Worm (Caenorhabditis elegans) whole organism, L3 larva: ENCODE measurements around the gene bmk-1.

Source experiments
- R02D3.7 ChIP-seq: fragments of 150-350 bp; optimal IDR thresholded peaks from 2 replicates; lab custom pipeline; 2014; ENCODE audit warnings: missing biosample characterization, missing genetic modification characterization
- ZK546.5 ChIP-seq: sonication (generic microtip); optimal IDR thresholded peaks from 2 replicates; lab custom pipeline; 2017; ENCODE audit warnings: missing biosample characterization, missing genetic modification characterization
- ama-1 ChIP-seq: fragments of 150-350 bp; optimal IDR thresholded peaks from 2 replicates; lab custom pipeline; 2018
- ceh-82 ChIP-seq: fragments of 150-350 bp; optimal IDR thresholded peaks from 2 replicates; lab custom pipeline; 2014; ENCODE audit warnings: missing biosample characterization, missing genetic modification characterization
- egl-27 ChIP-seq: sonication (generic microtip); optimal IDR thresholded peaks from 4 replicates; lab custom pipeline; 2017; ENCODE audit warnings: missing biosample characterization, missing genetic modification reagents, missing genetic modification characterization
- elt-1 ChIP-seq: fragments of 150-350 bp; optimal IDR thresholded peaks from 2 replicates; lab custom pipeline; 2014; ENCODE audit warnings: missing biosample characterization, missing genetic modification characterization
- jun-1 ChIP-seq: fragments of 150-350 bp; optimal IDR thresholded peaks from 2 replicates; lab custom pipeline; 2014; ENCODE audit warnings: missing biosample characterization, missing genetic modification reagents, missing genetic modification characterization
- nhr-76 ChIP-seq: fragments of 150-350 bp; sonication (generic microtip); optimal IDR thresholded peaks from 5 replicates; lab custom pipeline; 2014; ENCODE audit warnings: missing biosample characterization, missing genetic modification characterization
- pha-4 ChIP-seq: fragments of 150-350 bp; optimal IDR thresholded peaks from 2 replicates; lab custom pipeline; 2014; ENCODE audit warnings: missing biosample characterization, missing genetic modification reagents, missing genetic modification characterization
- pqm-1 ChIP-seq: fragments of 150-350 bp; optimal IDR thresholded peaks from 2 replicates; lab custom pipeline; 2017; ENCODE audit warnings: missing biosample characterization, missing genetic modification characterization, inconsistent platforms
- snpc-4 ChIP-seq: fragments of 150-350 bp; optimal IDR thresholded peaks from 2 replicates; lab custom pipeline; 2014; ENCODE audit warnings: missing biosample characterization, missing genetic modification characterization
- unc-39 ChIP-seq: sonication (generic microtip); optimal IDR thresholded peaks from 4 replicates; lab custom pipeline; 2017; ENCODE audit warnings: missing biosample characterization, missing genetic modification characterization
- unc-62 ChIP-seq: fragments of 150-350 bp; sonication (generic microtip); optimal IDR thresholded peaks from 4 replicates; lab custom pipeline; 2014; ENCODE audit warnings: missing biosample characterization, missing genetic modification reagents, missing genetic modification characterization

DNA sequence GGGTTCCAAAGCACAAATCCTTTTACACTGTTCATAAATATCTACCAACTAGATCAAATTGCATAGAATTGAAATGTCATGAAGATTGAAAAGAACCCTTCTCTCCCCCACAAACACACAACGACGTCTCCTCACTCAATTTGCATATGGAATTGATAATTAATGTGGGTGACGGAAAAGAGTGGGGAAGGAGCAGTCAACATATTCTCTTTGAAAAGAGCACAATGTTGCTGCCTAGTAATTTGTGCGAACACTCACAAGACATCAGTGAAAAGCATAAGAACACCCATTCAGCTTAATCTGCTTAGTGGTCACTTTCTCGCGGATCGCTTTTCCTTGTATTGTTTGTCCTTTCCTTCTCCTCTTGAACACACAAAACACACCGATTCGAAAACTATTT lies 39.7 kb upstream of the bmk-1 start:
- TF ChIP-seq nhr-76 (tag; lab: Kevin White, UChicago) = no peak
- no peak for TF ChIP-seq elt-1 (tag; lab: Kevin White, UChicago)
- TF ChIP-seq unc-39 (tag; lab: Kevin White, UChicago) = no peak
- no peak for TF ChIP-seq ceh-82
- no peak for TF ChIP-seq ZK546.5 (tag; lab: Kevin White, UChicago)
- TF ChIP-seq snpc-4 (tag; lab: Kevin White, UChicago) = no peak
- peak; percentile 18 for TF ChIP-seq pha-4 (tag; lab: Kevin White, UChicago)
- no peak for TF ChIP-seq jun-1
- TF ChIP-seq R02D3.7 (tag; lab: Kevin White, UChicago) = no peak
- TF ChIP-seq egl-27 (tag; lab: Kevin White, UChicago) = no peak
- no peak for TF ChIP-seq pqm-1 (tag; lab: Kevin White, UChicago)
- no peak for TF ChIP-seq ama-1 (lab: Kevin White, UChicago)
- no peak for TF ChIP-seq unc-62 (GFP tag; lab: Kevin White, UChicago)
